Worm (Caenorhabditis elegans) whole organism, L2 larva: Measurements from ENCODE around the gene F25E5.9.

Experiments used
- aly-2 ChIP-seq: fragments of 150-350 bp; optimal IDR thresholded peaks from 2 replicates; lab custom pipeline; 2014; ENCODE audit warnings: missing biosample characterization, missing genetic modification characterization
- ama-1 ChIP-seq: fragments of 150-350 bp; optimal IDR thresholded peaks from 2 replicates; lab custom pipeline; 2018; ENCODE audit warnings: inconsistent platforms
- elt-1 ChIP-seq: fragments of 150-350 bp; optimal IDR thresholded peaks from 2 replicates; lab custom pipeline; 2014; ENCODE audit warnings: missing biosample characterization, missing genetic modification characterization
- lin-39 ChIP-seq: fragments of 150-350 bp; optimal IDR thresholded peaks from 2 replicates; lab custom pipeline; 2014; ENCODE audit warnings: missing biosample characterization, missing genetic modification reagents, missing genetic modification characterization
- lsy-2 ChIP-seq, 2 experiments: fragments of 150-350 bp in 1 of 2; sonication (generic microtip) in 1 of 2; optimal IDR thresholded peaks; 2 replicates each; lab custom pipeline; 2014 to 2017; ENCODE audit warnings: missing biosample characterization in 2 of 2, missing genetic modification characterization in 2 of 2

- TF ChIP-seq aly-2 (tag; lab: Kevin White, UChicago) (no peak), ama-1 (lab: Kevin White, UChicago) (no peak), lsy-2 (tag; optimal IDR thresholded peaks at IDR 0.05; lab: Kevin White, UChicago) (no peak), elt-1 (no peak), lin-39 (no peak)
These were observed 27.0 kb upstream of the F25E5.9 start, which contains the start of gene srh-89 for ce11 chrV:7464696-7465095.
